Fruit fly (Drosophila melanogaster): Measurements from ENCODE around the gene Mcm2.

The Mcm2 gene

dm6 chr3R:8292034-8292433, 27.3 kb downstream of the Mcm2 start, which contains the start of gene CG31463:
CG31463 (plus strand) TSS chr3R:8292335.
- no peak for TF ChIP-seq CG7372 (GFP tag; IDR thresholded peaks at IDR 0.05)
- TF ChIP-seq Awh (GFP tag; IDR thresholded peaks at IDR 0.05), result no peak
- peak; percentile 81 for TF ChIP-seq exex (tag; optimal IDR thresholded peaks at IDR 0.05)
- no peak for TF ChIP-seq yki (optimal IDR thresholded peaks at IDR 0.05)
- 0 out of 2 replicates have a peak, but pooled peaks have one; percentile 11 for TF ChIP-seq GATAe (GFP tag; conservative IDR thresholded peaks at IDR 0.05)
- TF ChIP-seq chn (GFP tag; optimal IDR thresholded peaks at IDR 0.05), result no peak
- TF ChIP-seq CG34376 (GFP tag; optimal IDR thresholded peaks at IDR 0.05), result peak; percentile 61

dm6 chr3R:8300928-8301752, 36.4 kb downstream of the Mcm2 start, which contains the start of the genes CG9626 and mRpL1:
CG9626 (minus strand) TSS chr3R:8300978.
mRpL1 (plus strand) TSS chr3R:8301440.
- TF ChIP-seq CG7271 (tag; optimal IDR thresholded peaks at IDR 0.05), result no peak
- TF ChIP-seq CG1603 (tag; optimal IDR thresholded peaks at IDR 0.05), result peak; percentile 89
- TF ChIP-seq Dip3 (GFP tag; optimal IDR thresholded peaks at IDR 0.05), result no peak
- no peak for TF ChIP-seq bcd (GFP tag; optimal IDR thresholded peaks at IDR 0.05)
- TF ChIP-seq prd (optimal IDR thresholded peaks at IDR 0.05), result no peak
- no peak for TF ChIP-seq prd (GFP tag; IDR thresholded peaks at IDR 0.05)
- no peak for TF ChIP-seq CG8924 (tag; optimal IDR thresholded peaks at IDR 0.05)
- TF ChIP-seq CG6175 (GFP tag; IDR thresholded peaks at IDR 0.05), result no peak
- TF ChIP-seq Nf-YC (tag; optimal IDR thresholded peaks at IDR 0.05), result no peak
- no peak for TF ChIP-seq E2f1 (GFP tag; IDR thresholded peaks at IDR 0.05)
- TF ChIP-seq CG14667 (GFP tag; IDR thresholded peaks at IDR 0.05), result no peak
- peak; percentile 1 for TF ChIP-seq pum (GFP tag; optimal IDR thresholded peaks at IDR 0.05)
- no peak for TF ChIP-seq Tbp (GFP tag; optimal IDR thresholded peaks at IDR 0.05)
- no peak for TF ChIP-seq Jarid2 (GFP tag; optimal IDR thresholded peaks at IDR 0.05)
- TF ChIP-seq BEAF-32 (GFP tag; optimal IDR thresholded peaks at IDR 0.05), result peak; percentile 58
- TF ChIP-seq Dbx (GFP tag; IDR thresholded peaks at IDR 0.05), result no peak
- no peak for TF ChIP-seq Eip74EF (GFP tag; optimal IDR thresholded peaks at IDR 0.05)
- TF ChIP-seq tll (GFP tag; optimal IDR thresholded peaks at IDR 0.05), result peak in 1 of 2 experiments; percentile 89
- no peak for TF ChIP-seq fd3F (GFP tag; optimal IDR thresholded peaks at IDR 0.05)
- peak; percentile 12 for TF ChIP-seq CG30403 (GFP tag; optimal IDR thresholded peaks at IDR 0.05)
- TF ChIP-seq CG6813 (GFP tag; optimal IDR thresholded peaks at IDR 0.05), result no peak
- no peak for TF ChIP-seq Hr51 (GFP tag; optimal IDR thresholded peaks at IDR 0.05)
- TF ChIP-seq toy (GFP tag; IDR thresholded peaks at IDR 0.05), result no peak
- no peak for TF ChIP-seq CG14014 (GFP tag; IDR thresholded peaks at IDR 0.05)
- TF ChIP-seq gsb-n (tag; optimal IDR thresholded peaks at IDR 0.05), result no peak
- peak; percentile 94 for TF ChIP-seq ftz-f1 (GFP tag; optimal IDR thresholded peaks at IDR 0.05)
- TF ChIP-seq H15 (GFP tag; IDR thresholded peaks at IDR 0.05), result no peak
- TF ChIP-seq Hmx (GFP tag; optimal IDR thresholded peaks at IDR 0.05), result no peak
- no peak for TF ChIP-seq tna (GFP tag; IDR thresholded peaks at IDR 0.05; ENCODE audit: partially characterized antibody)
- TF ChIP-seq ranshi (GFP tag; IDR thresholded peaks at IDR 0.05), result 0 out of 2 replicates have a peak, but pooled peaks have one; percentile 35
- TF ChIP-seq vfl (GFP tag; optimal IDR thresholded peaks at IDR 0.05), result peak; percentile 43
- TF ChIP-seq p53 (GFP tag; optimal IDR thresholded peaks at IDR 0.05), result peak; percentile 5
- peak; percentile 63; the same call in 2 of the 3 replicates for TF ChIP-seq Opbp (GFP tag; IDR thresholded peaks at IDR 0.05; ENCODE audit: partially characterized antibody)
- no peak for TF ChIP-seq lov (optimal IDR thresholded peaks at IDR 0.05)
- no peak for TF ChIP-seq lov (GFP tag; IDR thresholded peaks at IDR 0.05)
- TF ChIP-seq CG5245 (GFP tag; optimal IDR thresholded peaks at IDR 0.05), result no peak
- TF ChIP-seq Meics (GFP tag; optimal IDR thresholded peaks at IDR 0.05), result peak; percentile 9
- no peak for TF ChIP-seq Atf-2 (GFP tag; optimal IDR thresholded peaks at IDR 0.05)
- peak; percentile 80 for TF ChIP-seq Ets97D (GFP tag; optimal IDR thresholded peaks at IDR 0.05)
- no peak for TF ChIP-seq cwo (GFP tag; optimal IDR thresholded peaks at IDR 0.05)
- no peak for TF ChIP-seq CG7372 (GFP tag; IDR thresholded peaks at IDR 0.05)
- no peak for TF ChIP-seq CG32772 (GFP tag; IDR thresholded peaks at IDR 0.05)

Measured in whole organism, embryonic.